Fruit fly (Drosophila melanogaster) whole organism, embryonic: Measurements from ENCODE around the gene Lrrk.

Experiments used
- Adf1 ChIP-seq: fragments of 200-800 bp; sonication (Bioruptor generic); IDR thresholded peaks from 2 replicates; pipeline ENCODE4 v1.3.6; 2022; ENCODE audit warnings: missing biosample characterization, missing genetic modification characterization
- CG10366 ChIP-seq: fragments of 200-800 bp; sonication (Bioruptor generic); IDR thresholded peaks from 2 replicates; pipeline ENCODE4 v1.3.6; 2022; ENCODE audit warnings: missing biosample characterization, missing genetic modification characterization
- CG11093 ChIP-seq: fragments of 200-800 bp; sonication (Bioruptor generic); IDR thresholded peaks from 3 replicates; pipeline ENCODE4 v1.3.6; 2022; ENCODE audit warnings: missing biosample characterization, missing genetic modification characterization
- CG11398 ChIP-seq: fragments of 200-800 bp; sonication (Bioruptor generic); optimal IDR thresholded peaks from 2 replicates; lab custom pipeline; 2016; ENCODE audit warnings: missing biosample characterization, missing genetic modification characterization
- CG14710 ChIP-seq: fragments of 200-800 bp; sonication (Bioruptor generic); optimal IDR thresholded peaks from 3 replicates; lab custom pipeline; 2019; ENCODE audit warnings: missing biosample characterization, mild to moderate bottlenecking, missing genetic modification characterization, moderate library complexity
- CG1529 ChIP-seq: fragments of 200-800 bp; sonication (Bioruptor generic); optimal IDR thresholded peaks from 3 replicates; lab custom pipeline; 2018; ENCODE audit warnings: missing biosample characterization, missing genetic modification characterization
- CG18476 ChIP-seq: fragments of 200-800 bp; sonication (Bioruptor generic); optimal IDR thresholded peaks from 2 replicates; lab custom pipeline; 2016; ENCODE audit warnings: missing biosample characterization, mild to moderate bottlenecking, missing genetic modification characterization
- CG30020 ChIP-seq: fragments of 200-800 bp; optimal IDR thresholded peaks from 2 replicates; lab custom pipeline; 2019; ENCODE audit warnings: missing biosample characterization, mild to moderate bottlenecking, missing genetic modification characterization, moderate library complexity
- CG32772 ChIP-seq: fragments of 200-800 bp; sonication (Bioruptor generic); IDR thresholded peaks from 2 replicates; pipeline ENCODE4 v1.3.6; 2022; ENCODE audit warnings: missing biosample characterization, missing genetic modification characterization
- CG3995 ChIP-seq: fragments of 200-800 bp; sonication (Bioruptor generic); optimal IDR thresholded peaks from 3 replicates; lab custom pipeline; 2016; ENCODE audit warnings: missing biosample characterization, missing genetic modification characterization
- CG4328 ChIP-seq: fragments of 200-800 bp; sonication (Bioruptor generic); optimal IDR thresholded peaks from 3 replicates; lab custom pipeline; 2017; ENCODE audit warnings: missing biosample characterization, missing genetic modification reagents, missing genetic modification characterization
- CG7357 ChIP-seq: fragments of 200-800 bp; sonication (Bioruptor generic); IDR thresholded peaks from 3 replicates; pipeline ENCODE4 v1.3.6; 2022; ENCODE audit warnings: missing biosample characterization, missing genetic modification characterization
- CG8478 ChIP-seq: fragments of >200 bp; optimal IDR thresholded peaks from 2 replicates; lab custom pipeline; 2018
- CG9797 ChIP-seq: fragments of 200-800 bp; sonication (Bioruptor generic); optimal IDR thresholded peaks from 3 replicates; lab custom pipeline; 2018; ENCODE audit warnings: missing biosample characterization, mild to moderate bottlenecking, missing genetic modification characterization
- CHES-1-like ChIP-seq: fragments of 200-800 bp; sonication (Bioruptor generic); optimal IDR thresholded peaks from 2 replicates; lab custom pipeline; 2016; ENCODE audit warnings: missing biosample characterization, missing genetic modification characterization
- Fer1 ChIP-seq: fragments of 200-800 bp; sonication (Bioruptor generic); optimal IDR thresholded peaks from 2 replicates; lab custom pipeline; 2017; ENCODE audit warnings: missing biosample characterization, mild to moderate bottlenecking, missing genetic modification characterization
- Fer2 ChIP-seq: fragments of 200-800 bp; sonication (Bioruptor generic); optimal IDR thresholded peaks from 2 replicates; lab custom pipeline; 2018; ENCODE audit warnings: missing biosample characterization, mild to moderate bottlenecking, missing genetic modification characterization, moderate library complexity
- H2.0 ChIP-seq: fragments of 200-800 bp; sonication (Bioruptor generic); IDR thresholded peaks from 2 replicates; pipeline ENCODE4 v1.3.6; 2022; ENCODE audit warnings: missing biosample characterization, missing genetic modification characterization
- Myb ChIP-seq: fragments of 200-800 bp; sonication (Bioruptor generic); optimal IDR thresholded peaks from 2 replicates; lab custom pipeline; 2016; ENCODE audit warnings: missing biosample characterization, missing genetic modification characterization
- NK7.1 ChIP-seq: fragments of 200-800 bp; sonication (Bioruptor generic); optimal IDR thresholded peaks from 3 replicates; lab custom pipeline; 2016; ENCODE audit warnings: missing biosample characterization, missing genetic modification characterization
- Rfx ChIP-seq: fragments of 200-800 bp; sonication (Bioruptor generic); IDR thresholded peaks from 2 replicates; pipeline ENCODE4 v1.3.6; 2022; ENCODE audit warnings: missing biosample characterization, missing genetic modification characterization
- Side ChIP-seq: fragments of 200-800 bp; sonication (Bioruptor generic); optimal IDR thresholded peaks from 2 replicates; lab custom pipeline; 2016; ENCODE audit warnings: missing biosample characterization, missing genetic modification characterization
- Sox102F ChIP-seq: fragments of 200-800 bp; sonication (Bioruptor generic); optimal IDR thresholded peaks from 2 replicates; lab custom pipeline; 2018; ENCODE audit warnings: missing biosample characterization, mild to moderate bottlenecking, missing genetic modification characterization, moderate library complexity
- bigmax ChIP-seq: fragments of 200-800 bp; sonication (Bioruptor generic); optimal IDR thresholded peaks from 2 replicates; lab custom pipeline; 2018; ENCODE audit warnings: missing biosample characterization, mild to moderate bottlenecking, missing genetic modification characterization
- bowl ChIP-seq: fragments of 200-800 bp; sonication (Bioruptor generic); IDR thresholded peaks from 2 replicates; pipeline ENCODE4 v1.3.6; 2022; ENCODE audit warnings: missing biosample characterization, missing genetic modification characterization
- chif ChIP-seq, 2 experiments: fragments of 200-800 bp; sonication (Bioruptor generic); optimal IDR thresholded peaks; 3 replicates each; lab custom pipeline; 2016; ENCODE audit warnings: missing biosample characterization in 2 of 2, missing genetic modification characterization in 2 of 2
- chinmo ChIP-seq: fragments of 200-800 bp; sonication (Bioruptor generic); IDR thresholded peaks from 4 replicates; pipeline ENCODE4 v1.3.6; 2022; ENCODE audit warnings: missing biosample characterization, missing genetic modification characterization; ENCODE audit not compliant: partially characterized antibody
- crc ChIP-seq: fragments of 200-800 bp; sonication (Bioruptor generic); optimal IDR thresholded peaks from 2 replicates; lab custom pipeline; 2016; ENCODE audit warnings: missing biosample characterization, missing genetic modification characterization
- croc ChIP-seq: fragments of 200-800 bp; sonication (Bioruptor generic); conservative IDR thresholded peaks from 3 replicates; pipeline ENCODE4 v1.3.6; 2022; ENCODE audit warnings: missing biosample characterization, missing genetic modification characterization
- crol ChIP-seq: fragments of 200-800 bp; sonication (Bioruptor generic); IDR thresholded peaks from 2 replicates; pipeline ENCODE4 v1.3.6; 2022; ENCODE audit warnings: missing biosample characterization, missing genetic modification characterization
- disco-r ChIP-seq: fragments of 200-800 bp; sonication (Bioruptor generic); optimal IDR thresholded peaks from 2 replicates; lab custom pipeline; 2016; ENCODE audit warnings: missing biosample characterization, missing genetic modification characterization
- exex ChIP-seq: fragments of 200-800 bp; sonication (Bioruptor generic); optimal IDR thresholded peaks from 4 replicates; lab custom pipeline; 2018; ENCODE audit warnings: missing biosample characterization, mild to moderate bottlenecking, missing genetic modification characterization, moderate library complexity
- gcm ChIP-seq: fragments of 200-800 bp; sonication (Bioruptor generic); optimal IDR thresholded peaks from 2 replicates; lab custom pipeline; 2019; ENCODE audit warnings: missing biosample characterization, mild to moderate bottlenecking, missing genetic modification characterization, moderate library complexity
- h ChIP-seq: fragments of >200 bp; optimal IDR thresholded peaks from 2 replicates; lab custom pipeline; 2017
- lbe ChIP-seq: fragments of 200-800 bp; sonication (Bioruptor generic); optimal IDR thresholded peaks from 2 replicates; lab custom pipeline; 2016; ENCODE audit warnings: missing biosample characterization, mild to moderate bottlenecking, missing genetic modification characterization
- lmd ChIP-seq: fragments of 200-800 bp; sonication (Bioruptor generic); IDR thresholded peaks from 2 replicates; pipeline ENCODE4 v1.3.6; 2022; ENCODE audit warnings: missing biosample characterization, missing genetic modification characterization
- mam ChIP-seq: fragments of 200-800 bp; sonication (Bioruptor generic); optimal IDR thresholded peaks from 3 replicates; lab custom pipeline; 2016; ENCODE audit warnings: missing biosample characterization, missing genetic modification characterization
- nmo ChIP-seq: fragments of 200-800 bp; sonication (Bioruptor generic); optimal IDR thresholded peaks from 2 replicates; lab custom pipeline; 2018; ENCODE audit warnings: missing biosample characterization, mild to moderate bottlenecking, missing genetic modification characterization, moderate library complexity
- peb ChIP-seq: fragments of 200-800 bp; sonication (Bioruptor generic); IDR thresholded peaks from 2 replicates; pipeline ENCODE4 v1.3.6; 2022; ENCODE audit warnings: missing biosample characterization, missing genetic modification characterization
- pfk ChIP-seq: fragments of 200-800 bp; sonication (Bioruptor generic); optimal IDR thresholded peaks from 2 replicates; lab custom pipeline; 2018; ENCODE audit warnings: missing biosample characterization, mild to moderate bottlenecking, missing genetic modification characterization, moderate library complexity
- pho ChIP-seq: fragments of 200-800 bp; sonication (Bioruptor generic); optimal IDR thresholded peaks from 2 replicates; lab custom pipeline; 2016; ENCODE audit warnings: missing biosample characterization, missing genetic modification characterization
- pnt ChIP-seq: fragments of 200-800 bp; sonication (Bioruptor generic); optimal IDR thresholded peaks from 3 replicates; lab custom pipeline; 2016; ENCODE audit warnings: missing biosample characterization, missing genetic modification characterization
- psq ChIP-seq: fragments of 200-800 bp; sonication (Bioruptor generic); optimal IDR thresholded peaks from 2 replicates; lab custom pipeline; 2017; ENCODE audit warnings: missing biosample characterization, missing genetic modification characterization
- pzg ChIP-seq: fragments of 200-800 bp; sonication (Bioruptor generic); optimal IDR thresholded peaks from 3 replicates; lab custom pipeline; 2018; ENCODE audit warnings: missing biosample characterization, mild to moderate bottlenecking, missing genetic modification characterization, moderate library complexity
- seq ChIP-seq: fragments of 200-800 bp; sonication (Bioruptor generic); IDR thresholded peaks from 2 replicates; pipeline ENCODE4 v1.3.6; 2022; ENCODE audit warnings: missing biosample characterization, missing genetic modification characterization
- sob ChIP-seq: fragments of 200-800 bp; sonication (Bioruptor generic); IDR thresholded peaks from 2 replicates; pipeline ENCODE4 v1.3.6; 2022; ENCODE audit warnings: missing biosample characterization, missing genetic modification characterization
- stc ChIP-seq: fragments of 200-800 bp; sonication (Bioruptor generic); IDR thresholded peaks from 2 replicates; pipeline ENCODE4 v1.3.6; 2022; ENCODE audit warnings: missing biosample characterization, missing genetic modification characterization
- vfl ChIP-seq: fragments of 200-800 bp; sonication (Bioruptor generic); optimal IDR thresholded peaks from 2 replicates; lab custom pipeline; 2016; ENCODE audit warnings: missing biosample characterization, missing genetic modification characterization
- zen ChIP-seq: fragments of 200-800 bp; sonication (Bioruptor generic); optimal IDR thresholded peaks from 3 replicates; lab custom pipeline; 2018; ENCODE audit warnings: missing biosample characterization, mild to moderate bottlenecking, missing genetic modification characterization, moderate library complexity

Lrrk gene

dm6 chr3R:20588480-20588785 is 46.8 kb upstream of the Lrrk start, which contains the start of gene Srp72 (continued):
- TF ChIP-seq Sox102F (GFP tag; lab: Kevin White, UChicago) (peak; percentile 41), mam (GFP tag; lab: Kevin White, UChicago) (no peak), nmo (GFP tag; lab: Kevin White, UChicago) (peak; percentile 63), Rfx (GFP tag; lab: Robert Waterston, UW) (peak; percentile 51; the same call in 1 of the 2 replicates), bowl (no peak), Fer1 (GFP tag; lab: Kevin White, UChicago) (peak; percentile 18), CG3995 (GFP tag; lab: Kevin White, UChicago) (peak; percentile 21), crol (GFP tag; lab: Robert Waterston, UW) (no peak), h (lab: Kevin White, UChicago) (no peak), bigmax (GFP tag; lab: Kevin White, UChicago) (no peak), croc (GFP tag; lab: Robert Waterston, UW) (no peak), Myb (GFP tag; lab: Kevin White, UChicago) (no peak), zen (tag; lab: Kevin White, UChicago) (peak; percentile 80), crc (no peak), CG18476 (GFP tag; lab: Kevin White, UChicago) (peak; percentile 65), CG32772 (GFP tag; lab: Robert Waterston, UW) (0 out of 2 replicates have a peak, but pooled peaks have one; percentile 30), CG10366 (GFP tag; lab: Robert Waterston, UW) (peak; percentile 23; the same call in 1 of the 2 replicates), CG7357 (GFP tag; lab: Robert Waterston, UW) (peak; percentile 14; the same call in 1 of the 3 replicates), stc (GFP tag; lab: Robert Waterston, UW) (peak; percentile 45; the same call in 1 of the 2 replicates)

DNA sequence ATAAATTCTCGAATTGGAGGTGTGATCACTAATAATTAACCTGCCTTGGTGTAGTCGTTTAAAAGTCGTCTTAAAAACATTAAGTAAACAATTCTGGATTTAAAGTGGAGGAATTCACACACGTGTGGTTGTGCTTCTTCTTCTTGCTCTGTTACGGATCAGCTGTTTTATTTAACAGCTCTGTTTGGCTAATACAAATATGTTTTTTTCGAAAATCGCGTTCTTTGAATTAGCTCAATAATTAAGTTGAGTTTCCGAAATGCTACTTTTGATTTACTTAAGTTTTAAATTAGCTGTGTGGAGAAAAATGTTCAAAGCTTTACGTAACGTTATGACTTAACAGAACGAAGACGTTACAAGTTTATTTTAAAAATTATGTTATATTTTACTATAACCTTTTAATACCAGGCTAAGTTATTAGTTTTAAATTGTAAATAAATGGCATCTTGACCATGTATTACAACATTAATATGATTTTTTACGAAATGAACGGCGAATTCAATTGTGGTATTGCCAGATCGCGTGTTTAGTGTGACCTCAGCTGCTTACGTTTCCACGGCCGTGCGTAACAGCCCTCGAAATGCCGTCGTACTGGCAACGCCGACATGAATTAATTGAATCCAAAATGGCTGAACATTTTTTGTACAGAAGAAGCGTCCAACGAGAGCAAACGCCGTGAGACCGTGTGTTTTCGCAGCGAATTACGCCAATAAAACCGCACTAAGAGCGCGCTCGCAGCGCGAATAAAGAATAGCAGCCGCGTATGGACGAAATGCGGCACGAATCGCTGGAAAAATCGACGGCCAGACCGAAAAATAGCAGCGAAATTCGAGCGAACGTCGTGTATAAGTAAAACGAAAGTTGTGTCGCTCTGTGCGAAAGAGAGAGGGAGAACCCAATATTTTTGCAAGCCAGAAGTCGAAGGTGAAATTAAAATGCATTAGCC is 42.5 kb upstream of the Lrrk start, which contains the start of the genes Pus1 and bon:
Gene Pus1, minus strand, starts transcription at position 155 of the 946 bp plus-strand sequence.
Gene bon, plus strand, starts transcription at position 623 of the 946 bp plus-strand sequence.
- TF ChIP-seq Side (peak; percentile 41), pnt (GFP tag; lab: Kevin White, UChicago) (no peak), CG8478 (peak; percentile 65), NK7.1 (GFP tag; lab: Kevin White, UChicago) (no peak), CG9797 (GFP tag; lab: Kevin White, UChicago) (peak; percentile 89), CG1529 (GFP tag; lab: Kevin White, UChicago) (no peak), vfl (GFP tag; lab: Kevin White, UChicago) (no peak), pfk (GFP tag; lab: Kevin White, UChicago) (no peak), pzg (GFP tag; lab: Kevin White, UChicago) (peak; percentile 87), gcm (GFP tag; lab: Kevin White, UChicago) (peak; percentile 30), Fer2 (tag; lab: Kevin White, UChicago) (no peak), CG11093 (GFP tag; lab: Robert Waterston, UW) (no peak), Sox102F (GFP tag; lab: Kevin White, UChicago) (no peak), psq (GFP tag; lab: Kevin White, UChicago) (no peak), CG14710 (tag; lab: Kevin White, UChicago) (peak; percentile 79), seq (GFP tag; lab: Robert Waterston, UW) (no peak; the same call in 1 of the 2 replicates), sob (peak; percentile 22; the same call in 1 of the 2 replicates), CG4328 (GFP tag; lab: Kevin White, UChicago) (no peak), lbe (GFP tag; lab: Kevin White, UChicago) (no peak), exex (tag; lab: Kevin White, UChicago) (peak; percentile 46), chif (GFP tag; optimal IDR thresholded peaks at IDR 0.05; lab: Kevin White, UChicago) (no peak), H2.0 (no peak), lmd (GFP tag; lab: Robert Waterston, UW) (no peak), pho (GFP tag; lab: Kevin White, UChicago) (peak; percentile 31), zen (tag; lab: Kevin White, UChicago) (peak; percentile 74), chinmo (no peak), CG7357 (GFP tag; lab: Robert Waterston, UW) (no peak), peb (GFP tag; lab: Robert Waterston, UW) (no peak), disco-r (no peak), CG30020 (peak; percentile 43), Adf1 (GFP tag; lab: Robert Waterston, UW) (no peak), CG11398 (GFP tag; lab: Kevin White, UChicago) (no peak), CHES-1-like (GFP tag; lab: Kevin White, UChicago) (peak; percentile 64)
